Fruit fly (Drosophila melanogaster) whole organism, embryonic: ENCODE data around the gene Sox100B.

Source experiments
- Abd-B ChIP-seq: fragments of 200-800 bp; sonication (Bioruptor generic); optimal IDR thresholded peaks from 2 replicates; lab custom pipeline; 2018; ENCODE audit warnings: missing biosample characterization, mild to moderate bottlenecking, missing genetic modification characterization, moderate library complexity
- B-H2 ChIP-seq: fragments of 200-800 bp; sonication (Bioruptor generic); optimal IDR thresholded peaks from 2 replicates; lab custom pipeline; 2018; ENCODE audit warnings: missing biosample characterization, mild to moderate bottlenecking, missing genetic modification characterization
- CG10366 ChIP-seq: fragments of 200-800 bp; sonication (Bioruptor generic); IDR thresholded peaks from 2 replicates; pipeline ENCODE4 v1.3.6; 2022; ENCODE audit warnings: missing biosample characterization, missing genetic modification characterization
- CG10565 ChIP-seq: fragments of 200-800 bp; sonication (Bioruptor generic); optimal IDR thresholded peaks from 3 replicates; lab custom pipeline; 2016; ENCODE audit warnings: missing biosample characterization, mild to moderate bottlenecking, missing genetic modification characterization
- CG10654 ChIP-seq: fragments of 200-800 bp; sonication (Bioruptor generic); optimal IDR thresholded peaks from 2 replicates; lab custom pipeline; 2016; ENCODE audit warnings: missing biosample characterization, missing genetic modification characterization
- CG11398 ChIP-seq: fragments of 200-800 bp; sonication (Bioruptor generic); optimal IDR thresholded peaks from 2 replicates; lab custom pipeline; 2016; ENCODE audit warnings: missing biosample characterization, missing genetic modification characterization
- CG14667 ChIP-seq: fragments of 200-800 bp; sonication (Bioruptor generic); IDR thresholded peaks from 2 replicates; pipeline ENCODE4 v1.3.6; 2022; ENCODE audit warnings: missing biosample characterization, missing genetic modification characterization
- CG17186 ChIP-seq: fragments of 200-800 bp; sonication (Bioruptor generic); optimal IDR thresholded peaks from 3 replicates; lab custom pipeline; 2017; ENCODE audit warnings: missing biosample characterization, missing genetic modification reagents, missing genetic modification characterization
- CG17912 ChIP-seq: fragments of 200-800 bp; sonication (Bioruptor generic); optimal IDR thresholded peaks from 2 replicates; lab custom pipeline; 2018; ENCODE audit warnings: missing biosample characterization, mild to moderate bottlenecking, missing genetic modification characterization
- CG18262 ChIP-seq: fragments of 200-800 bp; optimal IDR thresholded peaks from 3 replicates; lab custom pipeline; 2019; ENCODE audit warnings: missing biosample characterization, mild to moderate bottlenecking, missing genetic modification characterization, moderate library complexity
- CG2116 ChIP-seq: fragments of 200-800 bp; sonication (Bioruptor generic); optimal IDR thresholded peaks from 3 replicates; lab custom pipeline; 2018; ENCODE audit warnings: missing biosample characterization, mild to moderate bottlenecking, missing genetic modification characterization
- CG2120 ChIP-seq: fragments of 200-800 bp; sonication (Bioruptor generic); optimal IDR thresholded peaks from 3 replicates; lab custom pipeline; 2016; ENCODE audit warnings: missing biosample characterization, missing genetic modification characterization
- CG2678 ChIP-seq: fragments of 200-800 bp; sonication (Bioruptor generic); optimal IDR thresholded peaks from 3 replicates; lab custom pipeline; 2019; ENCODE audit warnings: missing biosample characterization, mild to moderate bottlenecking, missing genetic modification characterization, moderate library complexity
- CG3163 ChIP-seq: fragments of 200-800 bp; sonication (Bioruptor generic); optimal IDR thresholded peaks from 3 replicates; lab custom pipeline; 2016; ENCODE audit warnings: missing biosample characterization, missing genetic modification characterization
- CG34224 ChIP-seq: fragments of 200-800 bp; sonication (Bioruptor generic); IDR thresholded peaks from 3 replicates; pipeline ENCODE4 v1.3.6; 2022; ENCODE audit warnings: missing biosample characterization, missing genetic modification characterization; ENCODE audit not compliant: partially characterized antibody
- CG4328 ChIP-seq: fragments of 200-800 bp; sonication (Bioruptor generic); optimal IDR thresholded peaks from 3 replicates; lab custom pipeline; 2017; ENCODE audit warnings: missing biosample characterization, missing genetic modification reagents, missing genetic modification characterization
- CG4404 ChIP-seq: fragments of 200-800 bp; sonication (Bioruptor generic); IDR thresholded peaks from 2 replicates; pipeline ENCODE4 v1.3.6; 2022; ENCODE audit warnings: missing biosample characterization, missing genetic modification characterization
- CG4424 ChIP-seq: fragments of 200-800 bp; sonication (Bioruptor generic); optimal IDR thresholded peaks from 3 replicates; lab custom pipeline; 2016; ENCODE audit warnings: missing biosample characterization, missing genetic modification characterization
- CG4854 ChIP-seq: fragments of 200-800 bp; sonication (Bioruptor generic); optimal IDR thresholded peaks from 2 replicates; lab custom pipeline; 2016; ENCODE audit warnings: missing biosample characterization, missing genetic modification characterization, inconsistent platforms
- CG7745 ChIP-seq: fragments of 200-800 bp; sonication (Bioruptor generic); optimal IDR thresholded peaks from 2 replicates; lab custom pipeline; 2018; ENCODE audit warnings: missing biosample characterization, mild to moderate bottlenecking, missing genetic modification characterization, moderate library complexity
- CG7928 ChIP-seq: fragments of 200-800 bp; sonication (Bioruptor generic); optimal IDR thresholded peaks from 2 replicates; lab custom pipeline; 2017; ENCODE audit warnings: missing biosample characterization, mild to moderate bottlenecking, missing genetic modification characterization
- CG9215 ChIP-seq: fragments of 200-800 bp; sonication (Bioruptor generic); IDR thresholded peaks from 2 replicates; pipeline ENCODE4 v1.3.6; 2022; ENCODE audit warnings: missing biosample characterization, missing genetic modification characterization
- CG9797 ChIP-seq: fragments of 200-800 bp; sonication (Bioruptor generic); optimal IDR thresholded peaks from 3 replicates; lab custom pipeline; 2018; ENCODE audit warnings: missing biosample characterization, mild to moderate bottlenecking, missing genetic modification characterization
- CG9876 ChIP-seq: fragments of 200-800 bp; sonication (Bioruptor generic); optimal IDR thresholded peaks from 2 replicates; lab custom pipeline; 2016; ENCODE audit warnings: missing biosample characterization, missing genetic modification characterization
- Dip3 ChIP-seq: fragments of 200-800 bp; sonication (Bioruptor generic); optimal IDR thresholded peaks from 3 replicates; lab custom pipeline; 2016; ENCODE audit warnings: missing biosample characterization, missing genetic modification characterization
- Drgx ChIP-seq: fragments of 200-800 bp; sonication (Bioruptor generic); IDR thresholded peaks from 2 replicates; pipeline ENCODE4 v1.3.6; 2022; ENCODE audit warnings: missing biosample characterization, missing genetic modification characterization
- E2f2 ChIP-seq: fragments of 200-800 bp; sonication (Bioruptor generic); IDR thresholded peaks from 2 replicates; pipeline ENCODE4 v1.3.6; 2022; ENCODE audit warnings: missing biosample characterization, missing genetic modification characterization
- Hey ChIP-seq: fragments of 200-800 bp; sonication (Bioruptor generic); optimal IDR thresholded peaks from 3 replicates; lab custom pipeline; 2018; ENCODE audit warnings: missing biosample characterization, mild to moderate bottlenecking, missing genetic modification characterization
- Hr39 ChIP-seq: fragments of >200 bp; optimal IDR thresholded peaks from 2 replicates; lab custom pipeline; 2017
- Hsf ChIP-seq: fragments of 200-800 bp; sonication (Bioruptor generic); optimal IDR thresholded peaks from 3 replicates; lab custom pipeline; 2016; ENCODE audit warnings: missing biosample characterization, missing genetic modification characterization
- Lim3 ChIP-seq: fragments of 200-800 bp; sonication (Bioruptor generic); IDR thresholded peaks from 2 replicates; pipeline ENCODE4 v1.3.6; 2022; ENCODE audit warnings: missing biosample characterization, missing genetic modification characterization
- Mad ChIP-seq: fragments of 200-800 bp; sonication (Bioruptor generic); optimal IDR thresholded peaks from 2 replicates; lab custom pipeline; 2016; ENCODE audit warnings: missing biosample characterization, missing genetic modification characterization
- Myb ChIP-seq: fragments of 200-800 bp; sonication (Bioruptor generic); optimal IDR thresholded peaks from 2 replicates; lab custom pipeline; 2016; ENCODE audit warnings: missing biosample characterization, missing genetic modification characterization
- NFAT ChIP-seq: fragments of 200-800 bp; sonication (Bioruptor generic); IDR thresholded peaks from 2 replicates; pipeline ENCODE4 v1.3.6; 2022; ENCODE audit warnings: missing biosample characterization, missing genetic modification characterization
- Rx ChIP-seq: fragments of 200-800 bp; sonication (Bioruptor generic); IDR thresholded peaks from 2 replicates; pipeline ENCODE4 v1.3.6; 2022; ENCODE audit warnings: missing biosample characterization, missing genetic modification characterization
- Sin3A ChIP-seq: fragments of >200 bp; optimal IDR thresholded peaks from 2 replicates; lab custom pipeline; 2018
- Sry-β ChIP-seq: fragments of 200-800 bp; sonication (Bioruptor generic); optimal IDR thresholded peaks from 2 replicates; lab custom pipeline; 2018; ENCODE audit warnings: missing biosample characterization, mild to moderate bottlenecking, missing genetic modification characterization, moderate library complexity
- ac ChIP-seq: fragments of 200-800 bp; sonication (Bioruptor generic); optimal IDR thresholded peaks from 3 replicates; lab custom pipeline; 2017; ENCODE audit warnings: missing biosample characterization, mild to moderate bottlenecking, missing genetic modification characterization
- amos ChIP-seq: fragments of 200-800 bp; sonication (Bioruptor generic); IDR thresholded peaks from 2 replicates; pipeline ENCODE4 v1.3.6; 2022; ENCODE audit warnings: missing biosample characterization, missing genetic modification characterization; ENCODE audit not compliant: partially characterized antibody
- ap ChIP-seq: fragments of 200-800 bp; sonication (Bioruptor generic); IDR thresholded peaks from 2 replicates; pipeline ENCODE4 v1.3.6; 2022; ENCODE audit warnings: missing biosample characterization, missing genetic modification characterization
- chinmo ChIP-seq: fragments of 200-800 bp; sonication (Bioruptor generic); IDR thresholded peaks from 4 replicates; pipeline ENCODE4 v1.3.6; 2022; ENCODE audit warnings: missing biosample characterization, missing genetic modification characterization; ENCODE audit not compliant: partially characterized antibody
- disco-r ChIP-seq: fragments of 200-800 bp; sonication (Bioruptor generic); optimal IDR thresholded peaks from 2 replicates; lab custom pipeline; 2016; ENCODE audit warnings: missing biosample characterization, missing genetic modification characterization
- dysf ChIP-seq: fragments of 200-800 bp; sonication (Bioruptor generic); IDR thresholded peaks from 3 replicates; pipeline ENCODE4 v1.3.6; 2022; ENCODE audit warnings: missing biosample characterization, missing genetic modification characterization
- ems ChIP-seq: fragments of 200-800 bp; sonication (Bioruptor generic); optimal IDR thresholded peaks from 3 replicates; lab custom pipeline; 2016; ENCODE audit warnings: missing biosample characterization, missing genetic modification characterization
- ewg ChIP-seq: fragments of 200-800 bp; sonication (Bioruptor generic); optimal IDR thresholded peaks from 3 replicates; lab custom pipeline; 2017; ENCODE audit warnings: mild to moderate bottlenecking, missing biosample characterization, missing genetic modification reagents, missing genetic modification characterization
- nerfin-1 ChIP-seq: fragments of 200-800 bp; sonication (Bioruptor generic); optimal IDR thresholded peaks from 3 replicates; lab custom pipeline; 2019; ENCODE audit warnings: missing biosample characterization, mild to moderate bottlenecking, missing genetic modification characterization, moderate library complexity
- pb ChIP-seq: fragments of 200-800 bp; sonication (Bioruptor generic); optimal IDR thresholded peaks from 3 replicates; lab custom pipeline; 2016; ENCODE audit warnings: missing biosample characterization, missing genetic modification characterization
- pum ChIP-seq: fragments of 200-800 bp; sonication (Bioruptor generic); optimal IDR thresholded peaks from 2 replicates; lab custom pipeline; 2016; ENCODE audit warnings: missing biosample characterization, missing genetic modification characterization
- ro ChIP-seq: fragments of 200-800 bp; sonication (Bioruptor generic); IDR thresholded peaks from 2 replicates; pipeline ENCODE4 v1.3.6; 2022; ENCODE audit warnings: missing biosample characterization, missing genetic modification characterization
- scrt ChIP-seq: fragments of 200-800 bp; sonication (Bioruptor generic); optimal IDR thresholded peaks from 2 replicates; lab custom pipeline; 2018; ENCODE audit warnings: missing biosample characterization, mild to moderate bottlenecking, missing genetic modification characterization, moderate library complexity
- seq ChIP-seq: fragments of 200-800 bp; sonication (Bioruptor generic); IDR thresholded peaks from 2 replicates; pipeline ENCODE4 v1.3.6; 2022; ENCODE audit warnings: missing biosample characterization, missing genetic modification characterization
- so ChIP-seq: fragments of 200-800 bp; sonication (Bioruptor generic); IDR thresholded peaks from 3 replicates; pipeline ENCODE4 v1.3.6; 2022; ENCODE audit warnings: missing biosample characterization, missing genetic modification characterization
- sr ChIP-seq: fragments of 200-800 bp; sonication (Bioruptor generic); IDR thresholded peaks from 3 replicates; pipeline ENCODE4 v1.3.6; 2022; ENCODE audit warnings: missing biosample characterization, missing genetic modification characterization
- zen2 ChIP-seq: fragments of 200-800 bp; sonication (Bioruptor generic); IDR thresholded peaks from 3 replicates; pipeline ENCODE4 v1.3.6; 2022; ENCODE audit warnings: missing biosample characterization, missing genetic modification characterization; ENCODE audit not compliant: partially characterized antibody

The Sox100B gene

DNA sequence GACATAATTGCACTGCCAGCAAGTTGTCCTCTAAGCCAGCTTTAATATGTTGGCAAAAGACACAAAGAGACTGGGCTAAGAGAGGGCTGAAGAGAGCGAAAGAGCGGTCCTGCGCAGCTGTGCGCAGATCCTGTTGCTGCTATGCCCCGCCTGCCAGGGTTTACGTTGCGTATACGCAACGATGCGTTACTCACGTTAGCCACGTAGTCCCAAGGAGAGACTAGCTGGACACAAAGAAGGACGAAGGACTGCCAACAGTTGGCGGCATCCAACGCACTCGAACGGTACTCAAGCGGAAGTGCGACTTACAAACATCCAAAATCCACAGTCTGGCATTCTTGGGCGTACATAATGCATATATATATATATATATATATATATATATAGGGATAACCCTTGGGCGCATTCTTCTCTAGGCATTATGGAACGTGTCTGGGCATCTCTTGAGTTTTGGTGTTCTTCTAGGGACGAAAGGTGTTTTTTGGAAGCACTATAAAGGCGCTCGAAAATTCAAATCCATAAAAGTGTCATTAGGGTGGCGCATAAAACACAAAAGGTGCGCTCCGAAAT, 54.9 kb downstream of the Sox100B start (continued):
- TF ChIP-seq Abd-B (GFP tag; lab: Kevin White, UChicago) (no peak), Rx (GFP tag; lab: Robert Waterston, UW) (no peak), Sry-β (GFP tag; lab: Kevin White, UChicago) (no peak), zen2 (no peak), CG7928 (no peak), ewg (GFP tag; lab: Kevin White, UChicago) (peak; percentile 25), CG14667 (GFP tag; lab: Robert Waterston, UW) (no peak), seq (GFP tag; lab: Robert Waterston, UW) (no peak), dysf (GFP tag; lab: Robert Waterston, UW) (no peak), Hr39 (lab: Kevin White, UChicago) (peak; percentile 44), Sin3A (lab: Kevin White, UChicago) (no peak), sr (no peak), amos (GFP tag; lab: Robert Waterston, UW) (no peak), CG17186 (GFP tag; lab: Kevin White, UChicago) (no peak), pb (no peak), ac (GFP tag; lab: Kevin White, UChicago) (no peak), E2f2 (no peak), CG34224 (no peak), CG10565 (GFP tag; lab: Kevin White, UChicago) (no peak), CG18262 (tag; lab: Kevin White, UChicago) (no peak), disco-r (GFP tag; lab: Kevin White, UChicago) (no peak), CG4328 (GFP tag; lab: Kevin White, UChicago) (no peak), pum (GFP tag; lab: Kevin White, UChicago) (no peak), Drgx (no peak), B-H2 (GFP tag; lab: Kevin White, UChicago) (no peak), scrt (GFP tag; lab: Kevin White, UChicago) (peak; percentile 39), CG11398 (no peak), CG4854 (GFP tag; lab: Kevin White, UChicago) (no peak), Dip3 (GFP tag; lab: Kevin White, UChicago) (no peak), ro (GFP tag; lab: Robert Waterston, UW) (no peak), Hsf (no peak), CG4424 (no peak), chinmo (0 out of 4 replicates have a peak, but pooled peaks have one; percentile 25), CG9797 (GFP tag; lab: Kevin White, UChicago) (no peak), CG3163 (peak; percentile 65), CG2678 (tag; lab: Kevin White, UChicago) (no peak), so (GFP tag; lab: Robert Waterston, UW) (no peak), CG10654 (no peak), nerfin-1 (tag; lab: Kevin White, UChicago) (no peak)

DNA sequence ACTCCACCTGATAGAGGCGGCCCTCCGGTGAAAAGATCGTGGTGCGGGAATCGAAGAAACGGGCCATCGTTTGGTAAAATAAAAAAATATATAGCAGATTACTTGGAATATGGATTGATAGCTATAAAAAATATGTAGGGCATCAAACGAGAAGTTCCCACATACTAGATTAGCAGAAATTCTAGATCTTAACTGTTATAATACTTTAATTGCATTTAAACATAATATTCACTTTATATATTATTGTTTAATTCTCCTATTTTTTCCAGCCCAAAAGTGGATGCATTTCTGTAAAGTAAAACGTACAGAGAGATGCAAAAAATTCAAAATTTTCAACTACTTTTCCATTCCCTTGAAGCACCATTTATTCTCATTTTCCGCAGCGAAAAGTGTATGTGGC, 58.3 kb downstream of the Sox100B start, which contains the start of gene Prosalpha3T:
Prosalpha3T (minus strand) TSS at position 101 of the 400 bp plus-strand sequence.
- TF ChIP-seq Lim3 (GFP tag; lab: Robert Waterston, UW) (no peak), CG7745 (tag; lab: Kevin White, UChicago) (no peak), CG9876 (GFP tag; lab: Kevin White, UChicago) (no peak), CG17912 (GFP tag; lab: Kevin White, UChicago) (no peak), CG2116 (no peak), ap (GFP tag; lab: Robert Waterston, UW) (no peak), CG9215 (no peak), Myb (GFP tag; lab: Kevin White, UChicago) (no peak), CG10366 (no peak), Hey (tag; lab: Kevin White, UChicago) (no peak), CG2120 (no peak), NFAT (GFP tag; lab: Robert Waterston, UW) (no peak), ems (GFP tag; lab: Kevin White, UChicago) (no peak), CG4404 (GFP tag; lab: Robert Waterston, UW) (no peak), Mad (GFP tag; lab: Kevin White, UChicago) (no peak)
